Worm (Caenorhabditis elegans): ENCODE data around the gene K10D6.4.

ce11 chrV:11235876-11236275 lies 34.2 kb downstream of the K10D6.4 start:
- TF ChIP-seq ZK546.5 (tag; optimal IDR thresholded peaks at IDR 0.05) (no peak), ceh-16 (tag; optimal IDR thresholded peaks at IDR 0.05) (no peak), nhr-237 (tag; optimal IDR thresholded peaks at IDR 0.05) (no peak)

All from whole organism, L2 larva.